Fruit fly (Drosophila melanogaster) S2 (cell line): ENCODE results near the gene CG4598.

Experiments
- CG8478 ChIP-seq: fragments of >200 bp; optimal IDR thresholded peaks from 2 replicates; lab custom pipeline; 2018
- CTCF ChIP-seq, 2 experiments: fragments of >200 bp; optimal IDR thresholded peaks; 2 replicates each; lab custom pipeline; 2018

The CG4598 gene

DNA sequence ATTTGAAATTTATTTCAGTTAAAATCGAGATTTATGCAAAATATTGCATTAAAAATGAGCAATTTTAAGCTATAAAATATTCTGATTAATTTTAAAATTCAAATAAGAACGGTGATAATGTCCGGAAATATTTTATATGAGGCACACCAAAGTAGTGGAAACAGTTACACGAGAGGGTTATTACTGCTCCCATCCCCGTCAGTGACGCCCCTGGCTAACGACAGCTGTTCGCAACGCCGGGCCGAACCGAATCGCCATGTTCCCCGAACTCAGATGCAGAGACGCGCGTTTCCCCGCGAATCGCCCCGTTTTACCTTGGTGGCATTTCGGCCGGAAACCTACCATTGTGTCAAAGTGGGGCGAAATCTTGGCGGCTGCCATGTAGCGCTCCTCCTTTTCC lies 6.6 kb upstream of the CG4598 start:
- TF ChIP-seq CTCF (optimal IDR thresholded peaks at IDR 0.05; lab: Kevin White, UChicago) (no peak), CG8478 (no peak)

- no peak for TF ChIP-seq CG8478
- no peak for TF ChIP-seq CTCF (optimal IDR thresholded peaks at IDR 0.05; lab: Kevin White, UChicago)
These were observed 5.7 kb upstream of the CG4598 start, which contains the start of the genes Etl1 and Srp54 for dm6 chr2L:9912570-9913260. Gene Etl1, minus strand, starts transcription at chr2L:9912608. Gene Srp54, plus strand, starts transcription at chr2L:9912911.

- TF ChIP-seq CTCF (optimal IDR thresholded peaks at IDR 0.05; lab: Kevin White, UChicago) = no peak
- TF ChIP-seq CG8478 = no peak
These were observed 3.2 kb upstream of the CG4598 start, which contains the start of gene yip2 for dm6 chr2L:9915011-9915850. Gene yip2, plus strand, starts transcription at chr2L:9915253.

DNA sequence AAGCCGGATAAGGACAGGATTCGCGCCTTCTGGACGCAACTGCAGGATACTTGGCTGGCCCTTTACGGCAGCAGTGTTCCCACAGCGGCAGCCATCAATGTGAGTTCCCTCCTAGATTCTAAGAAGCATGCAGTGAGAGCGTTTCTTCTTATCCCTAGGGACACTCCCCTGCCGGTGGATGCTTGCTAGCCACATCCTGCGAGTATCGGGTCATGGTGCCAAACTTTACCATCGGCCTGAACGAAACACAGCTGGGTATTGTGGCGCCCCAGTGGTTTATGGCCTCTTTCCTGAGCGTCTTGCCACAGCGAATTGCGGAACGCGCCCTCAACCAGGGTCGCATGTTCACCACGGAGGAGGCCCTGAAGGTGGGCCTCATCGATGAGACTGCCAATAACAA lies 800 bp downstream of the CG4598 start:
- TF ChIP-seq CG8478 (no peak), CTCF (optimal IDR thresholded peaks at IDR 0.05; lab: Kevin White, UChicago) (no peak)

- TF ChIP-seq CG8478 (no peak), CTCF (optimal IDR thresholded peaks at IDR 0.05; lab: Kevin White, UChicago) (no peak)
These were observed 1.5 kb downstream of the CG4598 start, which contains the start of gene CG4594 for dm6 chr2L:9919949-9920348. Gene CG4594, plus strand, starts transcription at chr2L:9920160.

DNA sequence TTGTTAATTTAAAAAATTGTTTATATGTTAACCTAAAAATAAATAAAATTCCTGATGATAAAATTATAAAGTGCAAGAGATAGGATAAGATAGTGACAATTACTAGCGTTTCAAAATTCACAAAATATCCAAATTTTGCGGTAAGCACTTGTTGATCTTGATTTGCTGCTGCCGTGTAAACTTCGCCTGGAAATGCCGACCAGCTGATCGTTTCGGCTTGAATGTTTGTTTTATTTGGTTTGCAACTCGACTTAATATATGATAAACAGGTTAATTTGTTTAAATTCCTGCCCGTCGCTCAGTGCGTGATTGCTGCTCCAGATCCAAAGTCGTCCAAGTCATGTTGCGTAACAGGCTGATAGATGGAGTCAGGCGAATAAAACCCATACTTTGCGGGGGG lies 3.0 kb downstream of the CG4598 start, which contains the start of gene CG4592:
TSS of gene CG4592 (plus strand) at position 233 of the 400 bp plus-strand sequence.
- no peak for TF ChIP-seq CTCF (optimal IDR thresholded peaks at IDR 0.05; lab: Kevin White, UChicago)
- no peak for TF ChIP-seq CG8478

DNA sequence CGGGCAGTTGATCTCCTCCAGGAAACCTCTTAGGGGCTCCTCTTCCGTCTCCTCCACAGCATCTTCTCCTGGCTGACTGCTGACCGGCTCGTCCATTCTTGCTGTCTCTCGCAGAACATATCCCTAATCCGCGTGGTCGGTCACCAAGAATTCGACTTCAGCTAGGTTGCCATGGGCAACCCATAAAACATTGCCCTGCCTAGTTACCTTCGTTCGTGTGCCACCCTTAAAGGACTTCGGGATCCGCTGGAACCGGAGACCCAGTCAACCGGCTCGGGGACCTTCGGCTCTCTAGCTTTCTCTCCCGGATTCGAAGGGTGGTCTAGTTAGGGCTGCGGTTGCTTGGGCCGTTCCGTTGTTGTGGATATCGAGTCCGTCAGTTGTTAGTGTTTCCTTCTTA lies 6.3 kb downstream of the CG4598 start, which contains the start of the genes TbCMF46 and CG42366:
TSS of gene TbCMF46 (minus strand) at position 101 of the 400 bp plus-strand sequence.
TSS of gene CG42366 (plus strand) at position 397 of the 400 bp plus-strand sequence.
- TF ChIP-seq CG8478 (no peak), CTCF (optimal IDR thresholded peaks at IDR 0.05; lab: Kevin White, UChicago) (no peak)

- TF ChIP-seq CG8478 (no peak), CTCF (optimal IDR thresholded peaks at IDR 0.05; lab: Kevin White, UChicago) (no peak)
These were observed 11.9 kb downstream of the CG4598 start, which contains the start of gene CG42367 for dm6 chr2L:9930280-9930679. Gene CG42367, plus strand, starts transcription at chr2L:9930580.

- TF ChIP-seq CTCF (optimal IDR thresholded peaks at IDR 0.05; lab: Kevin White, UChicago) = no peak
- no peak for TF ChIP-seq CG8478
These were observed 14.6 kb downstream of the CG4598 start, which contains the start of gene Cpr30F for dm6 chr2L:9933063-9933462. Gene Cpr30F, minus strand, starts transcription at chr2L:9933163.

DNA sequence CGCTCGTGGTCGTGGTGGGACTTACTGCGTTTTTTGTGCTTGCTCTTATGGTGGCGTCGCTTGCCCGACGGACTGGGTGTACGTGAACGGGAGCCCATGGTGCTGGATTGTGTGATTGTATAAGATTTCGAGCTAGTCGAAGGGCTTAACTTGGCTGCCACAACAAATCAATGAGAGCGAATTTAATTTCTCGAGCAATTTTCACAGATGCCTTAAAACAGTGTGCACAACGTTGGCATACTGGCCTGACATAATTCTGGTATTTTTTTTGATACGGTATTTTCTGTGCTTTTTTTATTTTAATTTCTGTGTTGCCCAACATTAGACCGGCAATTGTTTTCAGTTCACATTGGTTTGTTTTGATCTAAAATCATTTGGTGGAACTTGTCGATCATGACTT lies 19.5 kb downstream of the CG4598 start, which contains the start of gene Arglu1:
TSS of gene Arglu1 (minus strand) at position 227 of the 400 bp plus-strand sequence.
- TF ChIP-seq CG8478 (no peak), CTCF (optimal IDR thresholded peaks at IDR 0.05; lab: Kevin White, UChicago) (no peak)

dm6 chr2L:9938631-9939256 lies 20.3 kb downstream of the CG4598 start, which contains the start of the genes Datp and CG4619:
Gene Datp, minus strand, starts transcription at chr2L:9938790.
Gene CG4619, plus strand, starts transcription at chr2L:9938863.
- TF ChIP-seq CG8478 = no peak
- TF ChIP-seq CTCF (optimal IDR thresholded peaks at IDR 0.05; lab: Kevin White, UChicago) = no peak

DNA sequence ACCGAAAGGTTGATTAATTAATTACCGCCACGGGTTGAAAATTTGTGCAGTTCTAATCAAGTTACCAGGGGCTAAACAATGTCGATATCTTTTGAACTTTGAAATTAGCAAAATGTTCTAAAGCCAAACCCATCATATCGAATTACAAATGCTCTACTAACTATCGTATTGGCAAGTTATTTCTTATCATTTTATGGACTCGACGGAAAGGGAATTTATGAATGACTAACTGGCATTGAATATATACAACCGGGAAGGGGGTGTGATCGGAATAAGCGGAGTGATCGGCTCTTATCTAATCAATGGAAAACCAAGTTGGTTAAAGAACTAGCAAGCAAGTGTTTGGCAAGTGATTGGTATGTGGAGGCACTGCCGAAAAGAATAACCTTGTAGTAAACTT lies 25.1 kb downstream of the CG4598 start:
- TF ChIP-seq CTCF (optimal IDR thresholded peaks at IDR 0.05; lab: Kevin White, UChicago) = no peak
- no peak for TF ChIP-seq CG8478

DNA sequence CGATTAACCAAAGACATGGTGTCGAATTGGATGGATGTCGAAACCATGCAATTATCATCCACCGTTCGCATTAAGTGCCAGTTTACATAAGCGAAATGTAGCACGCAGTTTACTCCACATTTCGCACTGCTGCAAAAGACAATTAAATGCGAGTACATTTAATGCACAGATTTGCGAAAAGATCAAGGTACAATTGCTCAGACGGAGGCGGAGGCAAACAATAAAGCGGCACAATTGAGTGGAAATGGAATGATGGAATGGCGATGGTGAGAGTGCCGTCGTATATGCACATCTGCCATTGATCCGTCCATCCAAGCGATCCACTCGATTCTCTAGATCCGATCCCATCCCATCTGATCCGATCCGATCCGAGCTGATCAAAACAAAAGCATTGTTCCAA lies 26.7 kb downstream of the CG4598 start:
- no peak for TF ChIP-seq CTCF (optimal IDR thresholded peaks at IDR 0.05; lab: Kevin White, UChicago)
- no peak for TF ChIP-seq CG8478

- TF ChIP-seq CTCF (optimal IDR thresholded peaks at IDR 0.05; lab: Kevin White, UChicago) = no peak
- no peak for TF ChIP-seq CG8478
These were observed 27.6 kb downstream of the CG4598 start for dm6 chr2L:9946051-9946450.

DNA sequence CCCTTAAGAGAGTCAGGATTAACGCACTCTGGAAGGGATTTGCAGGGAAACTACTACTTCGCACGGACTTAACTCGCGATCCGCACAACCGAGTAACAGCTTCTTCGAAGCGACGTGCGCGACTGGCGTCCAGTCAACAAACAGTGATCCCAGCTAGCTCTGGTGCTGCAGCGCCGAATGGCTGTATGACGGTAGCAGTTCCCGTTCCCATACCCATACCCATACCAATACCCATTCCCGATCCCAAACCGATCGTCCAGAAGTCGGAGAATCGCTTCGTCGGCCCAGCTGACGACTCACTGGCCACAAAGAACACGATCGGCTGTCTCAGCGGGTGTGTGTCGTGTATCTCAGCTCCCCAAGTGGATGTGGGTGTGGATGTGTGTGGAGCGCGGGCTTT lies 28.8 kb downstream of the CG4598 start, which contains the start of gene CG5853:
TSS of gene CG5853 (minus strand) at position 384 of the 400 bp plus-strand sequence.
- TF ChIP-seq CG8478 (no peak), CTCF (optimal IDR thresholded peaks at IDR 0.05; lab: Kevin White, UChicago) (no peak)
